Fruit fly (Drosophila melanogaster): ENCODE data around the gene CG5026.
A peak's percentile ranks its signal among the peaks of the same experiment; 100 is the strongest.

Gene CG5026

DNA sequence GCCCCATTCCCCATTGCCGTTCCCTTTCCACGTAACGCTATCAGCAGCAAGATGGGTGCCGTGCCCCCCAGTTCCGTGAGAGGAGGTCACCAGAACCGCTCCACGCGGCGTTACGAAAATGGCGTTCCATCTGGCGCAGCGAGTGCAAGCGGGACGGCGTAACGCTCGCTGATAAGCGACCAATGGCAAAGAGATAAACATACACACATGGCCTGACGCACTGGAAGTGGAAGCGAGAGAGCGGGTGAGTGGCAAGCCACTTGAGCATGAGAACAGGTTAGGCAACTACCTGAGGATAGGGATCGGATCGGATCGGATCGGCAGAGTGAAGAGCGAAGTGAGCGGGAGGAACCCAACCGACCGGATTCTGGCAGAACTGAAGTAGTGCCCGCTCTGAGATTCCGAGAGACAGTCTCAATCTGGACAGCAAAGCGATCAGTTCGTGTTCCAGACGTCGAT, 36.5 kb downstream of the CG5026 start, which contains the start of gene Doc3 (continued):
- TF ChIP-seq Bdp1 (GFP tag; optimal IDR thresholded peaks at IDR 0.05) (no peak), Aef1 (GFP tag; IDR thresholded peaks at IDR 0.05) (no peak), cad (GFP tag; optimal IDR thresholded peaks at IDR 0.05) (no peak), lab (GFP tag; optimal IDR thresholded peaks at IDR 0.05) (no peak), NFAT (GFP tag; IDR thresholded peaks at IDR 0.05) (no peak), aop (GFP tag; IDR thresholded peaks at IDR 0.05) (no peak), dysf (GFP tag; IDR thresholded peaks at IDR 0.05) (no peak), Deaf1 (tag; optimal IDR thresholded peaks at IDR 0.05) (peak; percentile 53), ftz-f1 (GFP tag; optimal IDR thresholded peaks at IDR 0.05) (peak; percentile 85), exex (tag; optimal IDR thresholded peaks at IDR 0.05) (no peak), CG11695 (GFP tag; IDR thresholded peaks at IDR 0.05) (no peak), CG10462 (GFP tag; optimal IDR thresholded peaks at IDR 0.05) (no peak), wdn (GFP tag; IDR thresholded peaks at IDR 0.05) (no peak), ato (GFP tag; IDR thresholded peaks at IDR 0.05; ENCODE audit: partially characterized antibody) (no peak), Fer2 (tag; optimal IDR thresholded peaks at IDR 0.05) (no peak), CG12219 (GFP tag; optimal IDR thresholded peaks at IDR 0.05) (no peak), Tbp (GFP tag; optimal IDR thresholded peaks at IDR 0.05) (no peak), fd3F (GFP tag; optimal IDR thresholded peaks at IDR 0.05) (no peak), Myb (GFP tag; optimal IDR thresholded peaks at IDR 0.05) (no peak), Rx (GFP tag; IDR thresholded peaks at IDR 0.05) (no peak), so (GFP tag; IDR thresholded peaks at IDR 0.05) (0 out of 3 replicates have a peak, but pooled peaks have one; percentile 24), CG10274 (GFP tag; optimal IDR thresholded peaks at IDR 0.05) (no peak), slp2 (GFP tag; optimal IDR thresholded peaks at IDR 0.05) (no peak), CG8281 (tag; optimal IDR thresholded peaks at IDR 0.05) (no peak), CG1602 (GFP tag; optimal IDR thresholded peaks at IDR 0.05) (no peak), jing (GFP tag; optimal IDR thresholded peaks at IDR 0.05) (no peak), CG6765 (GFP tag; optimal IDR thresholded peaks at IDR 0.05) (no peak), wor (GFP tag; IDR thresholded peaks at IDR 0.05) (no peak), CG31441 (GFP tag; IDR thresholded peaks at IDR 0.05) (no peak), CG3838 (GFP tag; optimal IDR thresholded peaks at IDR 0.05) (no peak), Hsf (GFP tag; optimal IDR thresholded peaks at IDR 0.05) (no peak), Hr39 (optimal IDR thresholded peaks at IDR 0.05) (no peak), toy (GFP tag; IDR thresholded peaks at IDR 0.05) (no peak), rib (GFP tag; IDR thresholded peaks at IDR 0.05) (0 out of 2 replicates have a peak, but pooled peaks have one; percentile 36), CG10431 (GFP tag; optimal IDR thresholded peaks at IDR 0.05) (no peak), Dek (tag; optimal IDR thresholded peaks at IDR 0.05) (no peak), CG8359 (GFP tag; optimal IDR thresholded peaks at IDR 0.05; ENCODE audit: borderline replicate concordance) (no peak), vfl (GFP tag; optimal IDR thresholded peaks at IDR 0.05) (peak; percentile 38), CG12744 (GFP tag; optimal IDR thresholded peaks at IDR 0.05) (no peak), CG6175 (GFP tag; IDR thresholded peaks at IDR 0.05) (peak; percentile 67; the same call in 1 of the 3 replicates), ro (GFP tag; IDR thresholded peaks at IDR 0.05) (no peak), CG12236 (GFP tag; optimal IDR thresholded peaks at IDR 0.05) (no peak), CG17829 (tag; optimal IDR thresholded peaks at IDR 0.05) (peak; percentile 68), CG32532 (GFP tag; IDR thresholded peaks at IDR 0.05) (no peak; the same call in 1 of the 2 replicates), HLHmδ (GFP tag; optimal IDR thresholded peaks at IDR 0.05) (peak; percentile 38), scrt (GFP tag; optimal IDR thresholded peaks at IDR 0.05) (no peak), Oaz (GFP tag; IDR thresholded peaks at IDR 0.05) (no peak), repo (GFP tag; optimal IDR thresholded peaks at IDR 0.05) (no peak), Eip74EF (GFP tag; optimal IDR thresholded peaks at IDR 0.05) (no peak), BtbVII (GFP tag; optimal IDR thresholded peaks at IDR 0.05) (no peak), D19B (GFP tag; optimal IDR thresholded peaks at IDR 0.05) (no peak), CG14050 (GFP tag; IDR thresholded peaks at IDR 0.05) (no peak), CG10959 (GFP tag; IDR thresholded peaks at IDR 0.05) (no peak)
